Fruit fly (Drosophila melanogaster): ENCODE data around the gene Sh.

The Sh gene

DNA sequence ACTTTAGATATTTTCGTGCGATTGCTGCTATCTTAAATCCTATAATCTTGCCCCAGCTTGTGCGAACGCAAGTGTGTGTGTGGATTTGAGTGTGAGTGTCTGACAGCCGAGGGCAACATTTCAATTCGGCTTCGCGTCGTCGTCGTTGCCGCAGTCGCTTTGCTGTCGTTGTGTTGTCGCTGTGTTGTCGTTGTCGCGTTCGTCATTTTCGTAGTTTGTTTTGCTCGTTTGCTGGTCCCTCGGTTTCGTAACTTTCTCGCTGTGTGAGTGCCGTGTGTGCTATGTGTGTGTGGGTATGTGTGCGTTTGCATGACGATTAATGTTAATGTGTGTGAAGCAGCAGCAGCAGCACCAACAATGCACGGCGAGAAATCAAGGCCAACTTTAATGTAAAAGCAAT is 53.6 kb downstream of the Sh start:
- TF ChIP-seq Ets65A (GFP tag) (peak; percentile 82), cg (GFP tag; optimal IDR thresholded peaks at IDR 0.05) (peak; percentile 3), Max (GFP tag; optimal IDR thresholded peaks at IDR 0.05) (no peak), Deaf1 (tag; optimal IDR thresholded peaks at IDR 0.05) (peak; percentile 87), Med (GFP tag) (peak; percentile 24), CG10654 (GFP tag; optimal IDR thresholded peaks at IDR 0.05) (no peak)

DNA sequence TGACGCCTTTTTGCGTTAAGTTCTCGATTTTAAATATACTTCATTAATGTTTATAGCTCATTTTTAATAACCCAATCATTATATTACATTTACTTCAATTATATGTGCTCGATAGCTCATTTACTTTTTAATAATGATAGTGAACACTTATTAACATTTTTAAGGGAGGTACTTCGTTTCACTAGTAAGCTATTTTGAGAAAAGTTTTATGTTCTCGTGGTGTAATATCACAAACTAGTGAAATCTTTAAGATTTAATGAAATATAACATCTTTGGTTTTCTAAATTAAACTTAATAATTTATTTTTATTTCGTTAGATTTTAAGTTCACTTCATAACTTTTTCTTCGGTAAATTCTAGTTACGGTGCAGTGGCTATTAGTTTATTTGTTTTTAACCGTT is 55.5 kb downstream of the Sh start, which contains the start of gene CG12672:
TSS of gene CG12672 (minus strand) at position 101 of the 400 bp plus-strand sequence.
- no peak for TF ChIP-seq CG15601 (tag; optimal IDR thresholded peaks at IDR 0.05)
- no peak for TF ChIP-seq CG2875 (GFP tag; optimal IDR thresholded peaks at IDR 0.05)
- TF ChIP-seq Sox100B (GFP tag; optimal IDR thresholded peaks at IDR 0.05), result no peak
- no peak for TF ChIP-seq yki (optimal IDR thresholded peaks at IDR 0.05)
- TF ChIP-seq croc (GFP tag; conservative IDR thresholded peaks at IDR 0.05), result no peak
- TF ChIP-seq CG3726 (GFP tag; IDR thresholded peaks at IDR 0.05), result no peak
- no peak for TF ChIP-seq CG34224 (GFP tag; IDR thresholded peaks at IDR 0.05; ENCODE audit: partially characterized antibody)
- TF ChIP-seq gsb-n (tag; optimal IDR thresholded peaks at IDR 0.05), result no peak
- TF ChIP-seq shn (GFP tag; optimal IDR thresholded peaks at IDR 0.05), result no peak
- no peak for TF ChIP-seq H15 (GFP tag; IDR thresholded peaks at IDR 0.05)
- TF ChIP-seq CG12391 (tag; optimal IDR thresholded peaks at IDR 0.05), result no peak
- no peak for TF ChIP-seq repo (GFP tag; optimal IDR thresholded peaks at IDR 0.05)
- TF ChIP-seq CG8281 (tag; optimal IDR thresholded peaks at IDR 0.05), result no peak
- TF ChIP-seq CG2678 (tag; optimal IDR thresholded peaks at IDR 0.05), result no peak

DNA sequence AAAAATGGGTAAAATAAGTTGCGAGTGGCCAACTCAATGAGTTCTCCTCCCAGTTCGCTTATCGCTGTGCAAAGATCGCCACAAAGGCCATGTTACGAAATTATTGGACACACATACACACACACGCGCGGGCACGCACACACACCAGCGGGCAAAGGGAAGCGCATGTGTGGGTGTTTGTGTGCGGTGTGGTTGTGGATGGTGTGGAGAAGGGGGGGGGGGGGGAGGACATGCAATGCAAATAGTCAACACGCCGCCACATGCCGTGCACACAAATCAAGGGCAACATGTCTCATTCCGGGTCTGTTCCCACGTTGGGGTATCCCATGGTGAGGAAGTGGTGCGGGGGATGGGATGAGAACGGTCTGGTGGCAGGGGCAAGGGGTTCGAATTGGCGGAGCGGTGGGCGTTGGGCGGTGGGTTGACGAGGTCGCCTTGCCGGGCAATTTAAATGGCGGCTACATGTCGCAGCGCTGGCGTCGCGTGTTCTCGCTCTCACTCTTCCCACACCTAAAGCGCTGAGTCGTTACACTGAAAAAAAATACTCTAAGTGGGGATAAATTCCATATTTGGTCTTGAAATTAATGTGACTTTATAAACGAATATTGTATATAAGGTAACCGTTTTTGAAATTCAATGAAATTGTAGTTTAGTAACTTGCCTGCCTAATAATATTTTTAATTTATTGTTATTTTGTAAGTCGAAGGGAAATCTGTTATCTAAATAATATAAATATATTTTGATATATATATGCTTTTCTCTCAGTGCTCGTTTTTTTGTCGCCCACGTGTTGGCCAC is 59.1 kb downstream of the Sh start:
- no peak for TF ChIP-seq CG15479 (GFP tag; optimal IDR thresholded peaks at IDR 0.05)
- TF ChIP-seq fd96Cb (tag; optimal IDR thresholded peaks at IDR 0.05), result peak; percentile 48
- no peak for TF ChIP-seq CG32772 (GFP tag; IDR thresholded peaks at IDR 0.05)
- no peak for TF ChIP-seq nom (GFP tag; optimal IDR thresholded peaks at IDR 0.05)
- peak; percentile 21 for TF ChIP-seq Deaf1 (tag; optimal IDR thresholded peaks at IDR 0.05)
- no peak for TF ChIP-seq CG14441 (GFP tag; IDR thresholded peaks at IDR 0.05)
- peak; percentile 79 for TF ChIP-seq CG11504 (tag; optimal IDR thresholded peaks at IDR 0.05)
- no peak for TF ChIP-seq CTCF (GFP tag; optimal IDR thresholded peaks at IDR 0.05)
- no peak for TF ChIP-seq CG3407 (GFP tag; optimal IDR thresholded peaks at IDR 0.05)
- no peak for TF ChIP-seq Myb (GFP tag; optimal IDR thresholded peaks at IDR 0.05)
- TF ChIP-seq GATAe (GFP tag; conservative IDR thresholded peaks at IDR 0.05), result no peak
- no peak for TF ChIP-seq mld (GFP tag; IDR thresholded peaks at IDR 0.05; ENCODE audit: partially characterized antibody)
- no peak for TF ChIP-seq CG11085 (GFP tag; IDR thresholded peaks at IDR 0.05)
- no peak for TF ChIP-seq so (GFP tag; IDR thresholded peaks at IDR 0.05)
- no peak for TF ChIP-seq br (optimal IDR thresholded peaks at IDR 0.05)
- no peak for TF ChIP-seq esg (GFP tag; conservative IDR thresholded peaks at IDR 0.05)
- no peak for TF ChIP-seq CG8765 (GFP tag; IDR thresholded peaks at IDR 0.05)
- TF ChIP-seq Six4 (GFP tag; optimal IDR thresholded peaks at IDR 0.05), result no peak
- TF ChIP-seq CG6765 (GFP tag; optimal IDR thresholded peaks at IDR 0.05), result peak; percentile 13
- TF ChIP-seq vfl (GFP tag; optimal IDR thresholded peaks at IDR 0.05), result no peak
- no peak for TF ChIP-seq ATbp (GFP tag; optimal IDR thresholded peaks at IDR 0.05)
- TF ChIP-seq Camta (GFP tag; optimal IDR thresholded peaks at IDR 0.05), result no peak
- no peak for TF ChIP-seq Tbp (GFP tag; optimal IDR thresholded peaks at IDR 0.05)
- 0 out of 3 replicates have a peak, but pooled peaks have one; percentile 21 for TF ChIP-seq CG6175 (GFP tag; IDR thresholded peaks at IDR 0.05)
- no peak for TF ChIP-seq kay (GFP tag; optimal IDR thresholded peaks at IDR 0.05)
- no peak for TF ChIP-seq HmgD (GFP tag; optimal IDR thresholded peaks at IDR 0.05)
- no peak for TF ChIP-seq tll (GFP tag; optimal IDR thresholded peaks at IDR 0.05)
- no peak for TF ChIP-seq psq (GFP tag; optimal IDR thresholded peaks at IDR 0.05)
- TF ChIP-seq Sox100B (GFP tag; optimal IDR thresholded peaks at IDR 0.05), result peak; percentile 50
- no peak for TF ChIP-seq NK7.1 (GFP tag; optimal IDR thresholded peaks at IDR 0.05)
- peak; percentile 37 for TF ChIP-seq run (tag; optimal IDR thresholded peaks at IDR 0.05)

All from whole organism, embryonic.